Fruit fly (Drosophila melanogaster): ENCODE measurements around the gene CG15404.

- TF ChIP-seq pdm3 (GFP tag; optimal IDR thresholded peaks at IDR 0.05) = peak; percentile 80
- no peak for TF ChIP-seq Eip93F (GFP tag; optimal IDR thresholded peaks at IDR 0.05)
- peak; percentile 71 for TF ChIP-seq Sox102F (GFP tag; optimal IDR thresholded peaks at IDR 0.05)
- TF ChIP-seq topi (GFP tag; optimal IDR thresholded peaks at IDR 0.05) = peak; percentile 78
- peak; percentile 83 for TF ChIP-seq Hr39 (GFP tag; optimal IDR thresholded peaks at IDR 0.05)
- TF ChIP-seq Blimp-1 (GFP tag; optimal IDR thresholded peaks at IDR 0.05) = peak; percentile 36
- peak; percentile 51 for TF ChIP-seq fd59A (GFP tag; optimal IDR thresholded peaks at IDR 0.05)
Measured at dm6 chr2L:3152696-3153613, 20.8 kb upstream of the CG15404 start.

All from whole organism, prepupa.